Fruit fly (Drosophila melanogaster) whole organism, wandering third instar larva: ENCODE data around the gene Rab21.

ENCODE experiments used
- Dif ChIP-seq: fragments of 200-275, 200-300 bp; sonication (Bioruptor generic); optimal IDR thresholded peaks from 2 replicates; lab custom pipeline; 2018; ENCODE audit warnings: missing biosample characterization, missing genetic modification characterization; ENCODE audit not compliant: partially characterized antibody
- Hr78 ChIP-seq: fragments of >200 bp; optimal IDR thresholded peaks from 2 replicates; lab custom pipeline; 2017; ENCODE audit warnings: missing biosample characterization, missing genetic modification characterization
- N ChIP-seq: fragments of >200 bp; optimal IDR thresholded peaks from 2 replicates; lab custom pipeline; 2018; ENCODE audit warnings: missing biosample characterization, missing external identifiers, missing genetic modification characterization
- Vsx2 ChIP-seq: fragments of 200-300, 225-300 bp; sonication (Bioruptor generic); optimal IDR thresholded peaks from 2 replicates; lab custom pipeline; 2018; ENCODE audit warnings: missing biosample characterization, missing genetic modification characterization; ENCODE audit not compliant: partially characterized antibody
- h ChIP-seq: fragments of 200-800 bp; sonication (Bioruptor generic); optimal IDR thresholded peaks from 3 replicates; lab custom pipeline; 2016; ENCODE audit warnings: missing biosample characterization, mild to moderate bottlenecking, missing genetic modification characterization
- lola ChIP-seq: fragments of >200 bp; optimal IDR thresholded peaks from 2 replicates; lab custom pipeline; 2017; ENCODE audit warnings: missing biosample characterization, missing genetic modification characterization
- pan ChIP-seq: fragments of >200 bp; optimal IDR thresholded peaks from 2 replicates; lab custom pipeline; 2017
- usp ChIP-seq: fragments of >200 bp; optimal IDR thresholded peaks from 2 replicates; lab custom pipeline; 2017; ENCODE audit warnings: missing biosample characterization, missing genetic modification characterization

DNA sequence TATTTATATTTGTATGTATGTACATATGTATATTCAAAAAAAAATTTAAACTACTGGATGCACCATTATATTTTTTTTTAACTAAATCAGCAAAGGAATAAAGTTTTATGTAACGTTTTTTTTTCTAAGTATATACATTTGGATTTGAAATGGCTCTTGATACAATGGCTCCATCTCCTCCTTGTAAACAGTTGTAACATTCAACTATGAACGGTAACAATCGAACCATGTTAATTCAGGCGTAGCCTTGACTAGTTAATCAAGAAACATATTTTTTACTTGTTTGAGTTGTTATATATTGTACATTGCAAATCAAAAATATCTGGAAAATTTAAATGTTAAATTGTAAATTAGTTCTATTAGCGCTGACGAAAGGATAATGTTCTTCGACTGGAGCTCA is 22.6 kb upstream of the Rab21 start, which contains the start of gene CG12061:
- TF ChIP-seq usp (no peak), pan (lab: Kevin White, UChicago) (no peak), Vsx2 (GFP tag; lab: Kevin White, UChicago) (no peak), N (GFP tag; lab: Kevin White, UChicago) (no peak), lola (GFP tag; lab: Kevin White, UChicago) (no peak), h (no peak), Hr78 (GFP tag; lab: Kevin White, UChicago) (no peak), Dif (GFP tag; lab: Kevin White, UChicago) (no peak)
